Fruit fly (Drosophila melanogaster) whole organism, pupa: ENCODE results near the gene cad.
A peak's percentile ranks its signal among the peaks of the same experiment; 100 is the strongest.

Source experiments
- CG10348 ChIP-seq: fragments of 200-800 bp; sonication (Bioruptor generic); IDR thresholded peaks from 2 replicates; pipeline ENCODE4 v1.3.6; 2022; ENCODE audit warnings: missing biosample characterization, missing genetic modification characterization
- CG12605 ChIP-seq: fragments of 200-800 bp; sonication (Bioruptor generic); IDR thresholded peaks from 2 replicates; pipeline ENCODE4 v1.3.6; 2022; ENCODE audit warnings: missing biosample characterization, missing genetic modification characterization
- CG13204 ChIP-seq: fragments of 200-800 bp; sonication (Bioruptor generic); optimal IDR thresholded peaks from 2 replicates; lab custom pipeline; 2018; ENCODE audit warnings: missing biosample characterization, mild to moderate bottlenecking, missing genetic modification characterization, moderate library complexity
- CG14655 ChIP-seq: fragments of 200-800 bp; sonication (Bioruptor generic); optimal IDR thresholded peaks from 3 replicates; lab custom pipeline; 2017; ENCODE audit warnings: mild to moderate bottlenecking, missing biosample characterization, missing genetic modification reagents, missing genetic modification characterization
- CG15710 ChIP-seq: fragments of 200-800 bp; sonication (Bioruptor generic); optimal IDR thresholded peaks from 2 replicates; lab custom pipeline; 2018; ENCODE audit warnings: missing biosample characterization, mild to moderate bottlenecking, missing genetic modification characterization, moderate library complexity
- CG17806 ChIP-seq: fragments of 200-800 bp; sonication (Bioruptor generic); optimal IDR thresholded peaks from 2 replicates; lab custom pipeline; 2018; ENCODE audit warnings: missing biosample characterization, mild to moderate bottlenecking, missing genetic modification characterization, moderate library complexity
- CG32121 ChIP-seq: fragments of 200-800 bp; sonication (Bioruptor generic); IDR thresholded peaks from 2 replicates; pipeline ENCODE4 v1.3.6; 2022; ENCODE audit warnings: missing biosample characterization, missing genetic modification characterization
- CG34367 ChIP-seq: fragments of 200-800 bp; sonication (Bioruptor generic); optimal IDR thresholded peaks from 2 replicates; lab custom pipeline; 2018; ENCODE audit warnings: missing biosample characterization, mild to moderate bottlenecking, missing genetic modification characterization
- CG4496 ChIP-seq: fragments of 200-800 bp; sonication (Bioruptor generic); IDR thresholded peaks from 3 replicates; pipeline ENCODE4 v1.3.6; 2022; ENCODE audit warnings: missing biosample characterization, missing genetic modification characterization
- CG8159 ChIP-seq: fragments of 200-800 bp; sonication (Bioruptor generic); optimal IDR thresholded peaks from 3 replicates; lab custom pipeline; 2018; ENCODE audit warnings: missing biosample characterization, mild to moderate bottlenecking, missing genetic modification characterization, moderate library complexity
- CG8301 ChIP-seq: fragments of 200-800 bp; sonication (Bioruptor generic); optimal IDR thresholded peaks from 2 replicates; lab custom pipeline; 2018; ENCODE audit warnings: missing biosample characterization, mild to moderate bottlenecking, missing genetic modification characterization
- CG9948 ChIP-seq: fragments of 200-800 bp; sonication (Bioruptor generic); optimal IDR thresholded peaks from 2 replicates; lab custom pipeline; 2018; ENCODE audit warnings: missing biosample characterization, mild to moderate bottlenecking, missing genetic modification characterization, moderate library complexity
- D1 ChIP-seq: fragments of 200-800 bp; sonication (Bioruptor generic); optimal IDR thresholded peaks from 2 replicates; lab custom pipeline; 2018; ENCODE audit warnings: missing biosample characterization, mild to moderate bottlenecking, missing genetic modification characterization, moderate library complexity
- EcR ChIP-seq: fragments of 200-800 bp; sonication (Bioruptor generic); optimal IDR thresholded peaks from 3 replicates; lab custom pipeline; 2019; ENCODE audit warnings: missing biosample characterization, missing genetic modification characterization, mild to moderate bottlenecking, moderate library complexity, missing genetic modification reagents
- Ets98B ChIP-seq: fragments of 200-800 bp; sonication (Bioruptor generic); IDR thresholded peaks from 2 replicates; pipeline ENCODE4 v1.3.6; 2022; ENCODE audit warnings: missing biosample characterization, missing genetic modification characterization
- Pif1A ChIP-seq: fragments of 200-800 bp; sonication (Bioruptor generic); optimal IDR thresholded peaks from 3 replicates; lab custom pipeline; 2016; ENCODE audit warnings: missing biosample characterization, missing genetic modification characterization
- Pif1B ChIP-seq: fragments of 200-800 bp; sonication (Bioruptor generic); optimal IDR thresholded peaks from 3 replicates; lab custom pipeline; 2016; ENCODE audit warnings: missing biosample characterization, missing genetic modification characterization
- Snoo ChIP-seq: fragments of 200-800 bp; sonication (Bioruptor generic); optimal IDR thresholded peaks from 3 replicates; lab custom pipeline; 2017; ENCODE audit warnings: missing biosample characterization, mild to moderate bottlenecking, missing genetic modification characterization, inconsistent platforms
- fd96Ca ChIP-seq: fragments of 200-800 bp; sonication (Bioruptor generic); IDR thresholded peaks from 3 replicates; pipeline ENCODE4 v1.3.6; 2022; ENCODE audit warnings: missing biosample characterization, missing genetic modification characterization
- gl ChIP-seq: fragments of 200-800 bp; sonication (Bioruptor generic); optimal IDR thresholded peaks from 2 replicates; lab custom pipeline; 2018; ENCODE audit warnings: missing biosample characterization, mild to moderate bottlenecking, missing genetic modification characterization
- rn ChIP-seq: fragments of 200-800 bp; sonication (Bioruptor generic); IDR thresholded peaks from 2 replicates; pipeline ENCODE4 v1.3.6; 2022; ENCODE audit warnings: missing biosample characterization, missing genetic modification characterization

The cad gene

dm6 chr2L:20807617-20808509 lies 37.3 kb downstream of the cad start:
- TF ChIP-seq CG32121 (GFP tag; lab: Robert Waterston, UW) (peak; percentile 42), CG8301 (no peak), CG14655 (GFP tag; lab: Kevin White, UChicago) (peak; percentile 27), CG4496 (GFP tag; lab: Robert Waterston, UW) (0 out of 3 replicates have a peak, but pooled peaks have one; percentile 8), CG8159 (tag; lab: Kevin White, UChicago) (peak; percentile 63), Ets98B (GFP tag; lab: Robert Waterston, UW) (peak; percentile 10; the same call in 1 of the 2 replicates), CG15710 (tag; lab: Kevin White, UChicago) (peak; percentile 25), CG9948 (peak; percentile 30), CG34367 (tag; lab: Kevin White, UChicago) (no peak), CG12605 (GFP tag; lab: Robert Waterston, UW) (0 out of 2 replicates have a peak, but pooled peaks have one; percentile 27), CG17806 (tag; lab: Kevin White, UChicago) (peak; percentile 14), Snoo (tag; lab: Kevin White, UChicago) (peak; percentile 3), Pif1B (GFP tag; lab: Kevin White, UChicago) (no peak)

dm6 chr2L:20808510-20809195 lies 38.1 kb downstream of the cad start:
- TF ChIP-seq CG34367 (tag; lab: Kevin White, UChicago) (no peak), Pif1B (GFP tag; lab: Kevin White, UChicago) (no peak)

dm6 chr2L:20809229-20809628 lies 38.7 kb downstream of the cad start:
- TF ChIP-seq Pif1B (GFP tag; lab: Kevin White, UChicago) (no peak), Snoo (tag; lab: Kevin White, UChicago) (no peak), D1 (no peak), CG14655 (GFP tag; lab: Kevin White, UChicago) (peak; percentile 24), CG13204 (GFP tag; lab: Kevin White, UChicago) (no peak), CG17806 (tag; lab: Kevin White, UChicago) (peak; percentile 29), CG4496 (GFP tag; lab: Robert Waterston, UW) (peak; percentile 64; the same call in 1 of the 3 replicates), CG8301 (no peak), CG12605 (GFP tag; lab: Robert Waterston, UW) (no peak), CG8159 (tag; lab: Kevin White, UChicago) (peak; percentile 37), fd96Ca (GFP tag; lab: Robert Waterston, UW) (peak; percentile 60), EcR (no peak), CG32121 (GFP tag; lab: Robert Waterston, UW) (peak; percentile 59), CG15710 (tag; lab: Kevin White, UChicago) (no peak), Pif1A (peak; percentile 2), gl (tag; lab: Kevin White, UChicago) (no peak), CG34367 (tag; lab: Kevin White, UChicago) (no peak), CG10348 (GFP tag; lab: Robert Waterston, UW) (no peak), CG9948 (no peak), rn (GFP tag; lab: Robert Waterston, UW) (no peak), Ets98B (GFP tag; lab: Robert Waterston, UW) (peak; percentile 69)
- TF ChIP-seq, all 21 proteins: peak for 8

dm6 chr2L:20811039-20811652 lies 40.6 kb downstream of the cad start:
- peak; percentile 85 for TF ChIP-seq CG32121 (GFP tag; lab: Robert Waterston, UW)
- peak; percentile 30; the same call in 1 of the 2 replicates for TF ChIP-seq CG10348 (GFP tag; lab: Robert Waterston, UW)
- TF ChIP-seq rn (GFP tag; lab: Robert Waterston, UW) = peak; percentile 59; the same call in 1 of the 2 replicates
- peak; percentile 63 for TF ChIP-seq CG15710 (tag; lab: Kevin White, UChicago)
- TF ChIP-seq D1 = no peak
- TF ChIP-seq CG12605 (GFP tag; lab: Robert Waterston, UW) = no peak; the same call in 1 of the 2 replicates
- peak; percentile 65 for TF ChIP-seq CG8159 (tag; lab: Kevin White, UChicago)
- peak; percentile 85 for TF ChIP-seq CG8301
- TF ChIP-seq fd96Ca (GFP tag; lab: Robert Waterston, UW) = peak; percentile 71
- TF ChIP-seq CG14655 (GFP tag; lab: Kevin White, UChicago) = peak; percentile 86
- peak; percentile 86 for TF ChIP-seq CG4496 (GFP tag; lab: Robert Waterston, UW)
- TF ChIP-seq Pif1A = peak; percentile 81
- TF ChIP-seq CG17806 (tag; lab: Kevin White, UChicago) = peak; percentile 74
- peak; percentile 37 for TF ChIP-seq EcR
- no peak for TF ChIP-seq CG13204 (GFP tag; lab: Kevin White, UChicago)
- TF ChIP-seq CG34367 (tag; lab: Kevin White, UChicago) = peak; percentile 53
- TF ChIP-seq CG9948 = peak; percentile 65
- TF ChIP-seq Ets98B (GFP tag; lab: Robert Waterston, UW) = peak; percentile 90
- peak; percentile 54 for TF ChIP-seq Pif1B (GFP tag; lab: Kevin White, UChicago)
- TF ChIP-seq Snoo (tag; lab: Kevin White, UChicago) = no peak
- no peak for TF ChIP-seq gl (tag; lab: Kevin White, UChicago)
